Worm (Caenorhabditis elegans) whole organism, L4/young adult: ENCODE measurements around the gene cal-1.

Experiments
- W03F9.2 ChIP-seq: fragments of 150-350 bp; optimal IDR thresholded peaks from 2 replicates; lab custom pipeline; 2014; ENCODE audit warnings: missing biosample characterization, missing genetic modification characterization
- dao-5 ChIP-seq: sonication (generic microtip); optimal IDR thresholded peaks from 2 replicates; lab custom pipeline; 2016; ENCODE audit warnings: missing genotype, missing genetic modification characterization, moderate library complexity, missing compliant biosample characterization
- him-1 ChIP-seq: sonication (generic microtip); optimal IDR thresholded peaks from 2 replicates; lab custom pipeline; 2016; ENCODE audit warnings: missing genotype, missing genetic modification reagents, missing genetic modification characterization, missing compliant biosample characterization

cal-1 gene

ce11 chrV:12548830-12549229 is 31.8 kb upstream of the cal-1 start:
- TF ChIP-seq him-1 (no peak), W03F9.2 (tag; lab: Kevin White, UChicago) (peak; percentile 31), dao-5 (tag; lab: Kevin White, UChicago) (no peak)

ce11 chrV:12542683-12543319 is 25.8 kb upstream of the cal-1 start:
- TF ChIP-seq dao-5 (tag; lab: Kevin White, UChicago) (no peak), him-1 (no peak), W03F9.2 (tag; lab: Kevin White, UChicago) (no peak)

ce11 chrV:12541207-12541606 is 24.2 kb upstream of the cal-1 start:
- TF ChIP-seq him-1 (no peak), dao-5 (tag; lab: Kevin White, UChicago) (no peak), W03F9.2 (tag; lab: Kevin White, UChicago) (no peak)

ce11 chrV:12540739-12541138 is 23.7 kb upstream of the cal-1 start, which contains the start of gene F45D3.2:
F45D3.2 (plus strand) TSS chrV:12541039.
- no peak for TF ChIP-seq him-1
- no peak for TF ChIP-seq W03F9.2 (tag; lab: Kevin White, UChicago)
- TF ChIP-seq dao-5 (tag; lab: Kevin White, UChicago) = no peak

- no peak for TF ChIP-seq W03F9.2 (tag; lab: Kevin White, UChicago)
- TF ChIP-seq him-1 = peak; percentile 19
- TF ChIP-seq dao-5 (tag; lab: Kevin White, UChicago) = no peak
Observed at ce11 chrV:12540018-12540417, 23.0 kb upstream of the cal-1 start.

ce11 chrV:12538984-12539852 is 22.2 kb upstream of the cal-1 start:
- TF ChIP-seq dao-5 (tag; lab: Kevin White, UChicago) (no peak), him-1 (no peak), W03F9.2 (tag; lab: Kevin White, UChicago) (no peak)

- TF ChIP-seq dao-5 (tag; lab: Kevin White, UChicago) (no peak), W03F9.2 (tag; lab: Kevin White, UChicago) (no peak), him-1 (no peak)
Observed at ce11 chrV:12537505-12537904, 20.5 kb upstream of the cal-1 start.

ce11 chrV:12536409-12537038 is 19.5 kb upstream of the cal-1 start:
- TF ChIP-seq W03F9.2 (tag; lab: Kevin White, UChicago) (no peak), him-1 (no peak), dao-5 (tag; lab: Kevin White, UChicago) (no peak)

- no peak for TF ChIP-seq dao-5 (tag; lab: Kevin White, UChicago)
- TF ChIP-seq him-1 = no peak
- no peak for TF ChIP-seq W03F9.2 (tag; lab: Kevin White, UChicago)
Observed at ce11 chrV:12534941-12535340, 17.9 kb upstream of the cal-1 start.

ce11 chrV:12533635-12534150 is 16.6 kb upstream of the cal-1 start:
- TF ChIP-seq him-1 = no peak
- TF ChIP-seq dao-5 (tag; lab: Kevin White, UChicago) = no peak

- TF ChIP-seq W03F9.2 (tag; lab: Kevin White, UChicago) = no peak
- TF ChIP-seq dao-5 (tag; lab: Kevin White, UChicago) = no peak
- no peak for TF ChIP-seq him-1
Observed at ce11 chrV:12532369-12532768, 15.3 kb upstream of the cal-1 start.

ce11 chrV:12531084-12531483 is 14.0 kb upstream of the cal-1 start:
- no peak for TF ChIP-seq dao-5 (tag; lab: Kevin White, UChicago)
- TF ChIP-seq W03F9.2 (tag; lab: Kevin White, UChicago) = no peak
- TF ChIP-seq him-1 = no peak

ce11 chrV:12530129-12530528 is 13.1 kb upstream of the cal-1 start:
- TF ChIP-seq him-1 = no peak
- TF ChIP-seq dao-5 (tag; lab: Kevin White, UChicago) = no peak
- no peak for TF ChIP-seq W03F9.2 (tag; lab: Kevin White, UChicago)

- TF ChIP-seq dao-5 (tag; lab: Kevin White, UChicago) (no peak), W03F9.2 (tag; lab: Kevin White, UChicago) (no peak), him-1 (peak; percentile 31)
Observed at ce11 chrV:12528919-12529318, 11.9 kb upstream of the cal-1 start.
